Worm (Caenorhabditis elegans): Measurements from ENCODE around the gene F47D12.7.
A peak's percentile ranks its signal among the peaks of the same experiment; 100 is the strongest.

The F47D12.7 gene

DNA sequence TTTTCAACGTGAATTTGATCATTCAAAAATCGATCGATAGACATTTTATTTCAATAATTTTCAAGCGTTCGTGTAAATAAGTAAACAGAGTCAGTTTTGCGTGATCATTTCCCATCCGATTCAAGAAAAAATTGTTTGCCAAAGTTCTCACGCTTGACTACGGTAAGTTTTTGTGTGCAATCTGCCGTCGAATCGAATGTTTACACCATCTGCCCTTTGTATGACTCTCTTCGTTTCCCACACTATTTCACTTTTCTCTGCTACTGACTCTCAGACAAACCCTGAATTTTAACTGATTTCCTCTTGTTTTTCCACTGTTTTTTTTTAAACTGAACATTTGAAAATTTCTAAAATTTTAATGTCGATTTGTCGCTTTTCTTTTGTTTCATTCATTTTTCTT lies 48.9 kb upstream of the F47D12.7 start (continued):
- no peak for TF ChIP-seq unc-39 (tag; optimal IDR thresholded peaks at IDR 0.05)
- no peak for TF ChIP-seq mxl-2 (GFP tag; conservative IDR thresholded peaks at IDR 0.05)
- TF ChIP-seq ceh-28 (tag; optimal IDR thresholded peaks at IDR 0.05) = no peak
- peak; percentile 34 for TF ChIP-seq unc-130 (GFP tag; optimal IDR thresholded peaks at IDR 0.05)
- TF ChIP-seq D1046.2 (GFP tag; IDR thresholded peaks at IDR 0.05) = no peak
- TF ChIP-seq nhr-41 (GFP tag; IDR thresholded peaks at IDR 0.05) = no peak
- TF ChIP-seq F10B5.3 (tag; optimal IDR thresholded peaks at IDR 0.05) = no peak
- TF ChIP-seq attf-4 (tag; optimal IDR thresholded peaks at IDR 0.05) = no peak
- peak; percentile 55 for TF ChIP-seq T20F7.1 (GFP tag; optimal IDR thresholded peaks at IDR 0.05)
- TF ChIP-seq daf-19 (GFP tag; conservative IDR thresholded peaks at IDR 0.05) = no peak

DNA sequence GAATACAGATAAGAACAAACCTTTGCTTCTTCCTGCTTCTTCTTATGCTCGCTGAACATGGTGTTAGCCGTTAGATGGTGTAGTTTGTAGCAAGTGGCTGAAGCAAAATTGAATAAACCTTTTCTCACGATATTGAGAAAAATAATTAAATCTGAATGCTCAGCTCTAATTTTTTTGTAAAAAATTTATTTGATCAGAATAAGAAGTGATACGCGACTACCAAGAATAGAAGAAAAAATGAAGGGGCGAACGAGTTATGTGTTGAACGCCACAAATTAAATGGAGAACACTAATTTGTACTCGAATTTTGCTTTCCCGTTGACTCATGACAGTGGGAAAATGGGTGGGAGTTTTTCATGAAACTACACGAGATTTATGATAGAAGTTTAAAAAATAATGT lies 47.4 kb upstream of the F47D12.7 start, which contains the start of gene C56G2.9:
C56G2.9 (minus strand) TSS at position 101 of the 400 bp plus-strand sequence.
- TF ChIP-seq dve-1 (tag; optimal IDR thresholded peaks at IDR 0.05; ENCODE audit: insufficient read depth) = no peak
- no peak for TF ChIP-seq lin-39 (tag; optimal IDR thresholded peaks at IDR 0.05)
- TF ChIP-seq zip-11 (GFP tag; IDR thresholded peaks at IDR 0.05) = no peak
- TF ChIP-seq ceh-62 (tag; optimal IDR thresholded peaks at IDR 0.05) = no peak
- TF ChIP-seq nhr-48 (tag; optimal IDR thresholded peaks at IDR 0.05) = no peak
- no peak for TF ChIP-seq egl-27 (tag; optimal IDR thresholded peaks at IDR 0.05)
- no peak for TF ChIP-seq rbr-2 (tag; optimal IDR thresholded peaks at IDR 0.05)

DNA sequence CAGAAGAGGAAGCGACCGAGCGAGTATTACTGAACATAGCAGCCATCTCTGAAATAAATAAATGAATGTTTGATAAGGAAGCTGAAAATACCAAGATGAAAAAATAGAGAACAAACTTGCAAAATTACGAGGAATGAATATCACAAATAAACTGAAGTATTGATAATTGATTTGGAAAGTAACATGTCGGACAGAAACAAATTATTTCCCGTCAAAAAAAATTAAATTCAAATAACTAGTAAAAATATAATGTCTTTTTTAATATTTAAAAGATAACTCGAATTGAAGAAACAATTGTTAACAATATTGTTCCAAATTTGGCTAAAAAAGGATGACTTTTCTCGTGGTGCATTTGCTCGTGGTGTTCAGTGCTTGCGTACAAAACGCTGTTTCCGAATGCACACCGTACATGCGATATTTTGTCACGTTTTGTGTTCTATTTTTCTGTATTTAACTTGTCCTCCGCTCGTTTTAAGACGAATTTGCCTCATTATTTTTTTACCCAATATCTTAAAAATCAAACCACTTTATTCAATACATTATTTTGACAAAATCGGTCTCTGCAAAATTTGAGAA lies 46.1 kb upstream of the F47D12.7 start, which contains the start of gene rpn-13:
rpn-13 (minus strand) TSS at position 51 of the 576 bp plus-strand sequence.
- TF ChIP-seq lsy-2 (tag; optimal IDR thresholded peaks at IDR 0.05) (peak; percentile 75 to 98), hlh-11 (tag; optimal IDR thresholded peaks at IDR 0.05) (peak; percentile 36), unc-62 (GFP tag; optimal IDR thresholded peaks at IDR 0.05 in 1 of 2) (peak in 1 of 2 experiments; percentile 94), unc-62 (tag; optimal IDR thresholded peaks at IDR 0.05) (no peak), hlh-30 (tag; optimal IDR thresholded peaks at IDR 0.05; ENCODE audit: insufficient read depth) (peak; percentile 96), mep-1 (tag; optimal IDR thresholded peaks at IDR 0.05) (peak; percentile 56), rbr-2 (tag; optimal IDR thresholded peaks at IDR 0.05) (peak; percentile 31), dpl-1 (GFP tag; optimal IDR thresholded peaks at IDR 0.05) (peak; percentile 51), Y105C5A.15 (GFP tag; IDR thresholded peaks at IDR 0.05) (no peak), daf-16 (GFP tag; optimal IDR thresholded peaks at IDR 0.05) (no peak), daf-16 (tag; optimal IDR thresholded peaks at IDR 0.05) (peak; percentile 49), nhr-77 (tag; optimal IDR thresholded peaks at IDR 0.05) (peak; percentile 23), unc-39 (tag; optimal IDR thresholded peaks at IDR 0.05) (no peak), cey-2 (tag; optimal IDR thresholded peaks at IDR 0.05; ENCODE audit: borderline replicate concordance, insufficient read depth) (no peak), fkh-10 (GFP tag; optimal IDR thresholded peaks at IDR 0.05) (peak; percentile 22), T20F7.1 (GFP tag; optimal IDR thresholded peaks at IDR 0.05) (peak; percentile 59), lin-29 (GFP tag; IDR thresholded peaks at IDR 0.05) (no peak), dve-1 (tag; optimal IDR thresholded peaks at IDR 0.05; ENCODE audit: insufficient read depth) (peak; percentile 53), aha-1 (tag) (no peak), hmg-1.1 (GFP tag; IDR thresholded peaks at IDR 0.05) (peak; percentile 52), mes-2 (tag; optimal IDR thresholded peaks at IDR 0.05; ENCODE audit: poor library complexity, severe bottlenecking) (peak; percentile 76), mdl-1 (tag; optimal IDR thresholded peaks at IDR 0.05) (peak; percentile 20 to 78), nhr-6 (tag; optimal IDR thresholded peaks at IDR 0.05) (peak; percentile 54), T26A8.4 (GFP tag; IDR thresholded peaks at IDR 0.05) (no peak), lin-39 (tag; optimal IDR thresholded peaks at IDR 0.05) (no peak), nhr-28 (tag; optimal IDR thresholded peaks at IDR 0.05) (peak; percentile 5), set-16 (GFP tag; IDR thresholded peaks at IDR 0.05) (no peak), hif-1 (tag; optimal IDR thresholded peaks at IDR 0.05) (peak in 1 of 2 experiments; percentile 19)

Data from whole organism, L4 larva.